Worm (Caenorhabditis elegans) whole organism, L3 larva: Measurements from ENCODE around the gene elo-8.

Source experiments
- R02D3.7 ChIP-seq: fragments of 150-350 bp; optimal IDR thresholded peaks from 2 replicates; lab custom pipeline; 2014; ENCODE audit warnings: missing biosample characterization, missing genetic modification characterization
- ama-1 ChIP-seq: fragments of 150-350 bp; optimal IDR thresholded peaks from 2 replicates; lab custom pipeline; 2018
- ceh-9 ChIP-seq: sonication (generic microtip); optimal IDR thresholded peaks from 2 replicates; lab custom pipeline; 2018; ENCODE audit warnings: missing biosample characterization, missing genetic modification characterization
- egl-5 ChIP-seq: fragments of 150-350 bp; optimal IDR thresholded peaks from 2 replicates; lab custom pipeline; 2017; ENCODE audit warnings: missing biosample characterization, missing genetic modification reagents, missing genetic modification characterization, inconsistent platforms
- fos-1 ChIP-seq: fragments of 150-350 bp; optimal IDR thresholded peaks from 2 replicates; lab custom pipeline; 2014; ENCODE audit warnings: missing biosample characterization, missing genetic modification characterization
- jun-1 ChIP-seq: fragments of 150-350 bp; optimal IDR thresholded peaks from 2 replicates; lab custom pipeline; 2014; ENCODE audit warnings: missing biosample characterization, missing genetic modification reagents, missing genetic modification characterization
- lin-39 ChIP-seq: fragments of 150-350 bp; optimal IDR thresholded peaks from 2 replicates; lab custom pipeline; 2018; ENCODE audit warnings: missing biosample characterization, missing genetic modification reagents, missing genetic modification characterization
- nfya-1 ChIP-seq: sonication (generic microtip); optimal IDR thresholded peaks from 2 replicates; lab custom pipeline; 2017; ENCODE audit warnings: missing genetic modification characterization, mild to moderate bottlenecking, missing compliant biosample characterization, antibody characterized with exemption, moderate library complexity; ENCODE audit not compliant: insufficient read depth
- nhr-77 ChIP-seq: fragments of 150-350 bp; optimal IDR thresholded peaks from 2 replicates; lab custom pipeline; 2014; ENCODE audit warnings: missing biosample characterization, missing genetic modification characterization
- ztf-4 ChIP-seq: fragments of 150-350 bp; optimal IDR thresholded peaks from 2 replicates; lab custom pipeline; 2014; ENCODE audit warnings: missing biosample characterization, missing genetic modification characterization

DNA sequence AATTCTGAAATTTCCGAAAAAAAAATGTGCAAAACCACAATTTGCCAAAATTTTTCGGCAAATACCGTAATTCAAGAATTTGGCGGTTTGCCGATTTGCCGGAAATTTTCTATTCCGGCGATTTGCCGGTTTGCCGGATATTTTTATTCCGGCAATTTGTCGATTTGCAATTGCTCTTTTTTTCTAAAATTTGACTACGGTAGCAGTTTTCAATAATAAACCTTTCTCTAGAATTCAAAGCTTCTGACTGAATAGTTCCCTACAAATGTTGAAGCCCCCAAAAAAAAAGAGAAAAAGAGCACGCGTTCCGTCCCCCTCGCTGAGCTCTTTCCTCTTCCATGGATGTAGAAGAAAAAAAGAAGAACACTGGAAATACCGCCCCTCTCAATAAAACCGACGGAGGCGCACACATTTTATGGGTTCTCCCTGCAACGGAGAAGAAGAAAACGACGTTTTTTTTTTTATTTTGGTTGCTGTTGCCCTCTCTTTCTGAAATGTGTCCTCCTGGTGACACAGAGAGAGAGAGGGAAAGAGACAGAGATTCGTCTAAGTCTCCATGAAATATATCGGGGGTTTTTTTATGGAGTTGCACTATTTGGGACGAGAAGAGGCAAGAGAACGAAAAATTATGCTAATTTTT lies 30.9 kb downstream of the elo-8 start:
- TF ChIP-seq fos-1 (tag; lab: Kevin White, UChicago) (no peak), nfya-1 (tag; lab: Kevin White, UChicago) (peak; percentile 61), ceh-9 (tag; lab: Kevin White, UChicago) (no peak), nhr-77 (no peak), ama-1 (lab: Kevin White, UChicago) (no peak), egl-5 (tag; lab: Kevin White, UChicago) (peak; percentile 75), ztf-4 (tag; lab: Kevin White, UChicago) (no peak), lin-39 (tag; lab: Kevin White, UChicago) (peak; percentile 54), jun-1 (no peak), R02D3.7 (tag; lab: Kevin White, UChicago) (no peak)
